Fruit fly (Drosophila melanogaster) whole organism, larva: Measurements from ENCODE around the gene Hr39.

Experiments used
- noc ChIP-seq: fragments of 200-800 bp; sonication (Bioruptor generic); optimal IDR thresholded peaks from 3 replicates; lab custom pipeline; 2019; ENCODE audit warnings: missing biosample characterization, mild to moderate bottlenecking, missing genetic modification characterization, moderate library complexity

The Hr39 gene

DNA sequence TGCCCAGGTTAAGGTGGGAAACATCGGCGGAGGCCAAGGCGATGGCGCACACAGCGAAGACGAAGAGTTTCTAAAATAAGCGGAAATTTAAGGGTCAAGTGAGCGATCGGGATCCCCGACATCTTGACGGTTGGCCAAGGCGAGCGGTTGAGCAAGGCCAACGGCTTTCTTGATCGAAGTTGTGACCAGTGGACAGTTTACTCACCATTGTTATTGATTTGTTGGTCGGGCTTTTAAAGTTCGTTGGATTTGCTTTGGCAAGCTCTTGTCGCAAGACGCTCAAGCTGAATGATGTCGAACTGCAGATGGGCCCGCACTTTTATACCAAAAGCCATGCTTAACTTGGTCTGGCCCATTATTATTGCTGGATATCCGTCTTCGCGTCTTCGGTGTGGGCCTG is 3.6 kb upstream of the Hr39 start:
- no peak for TF ChIP-seq noc (tag; lab: Kevin White, UChicago)

DNA sequence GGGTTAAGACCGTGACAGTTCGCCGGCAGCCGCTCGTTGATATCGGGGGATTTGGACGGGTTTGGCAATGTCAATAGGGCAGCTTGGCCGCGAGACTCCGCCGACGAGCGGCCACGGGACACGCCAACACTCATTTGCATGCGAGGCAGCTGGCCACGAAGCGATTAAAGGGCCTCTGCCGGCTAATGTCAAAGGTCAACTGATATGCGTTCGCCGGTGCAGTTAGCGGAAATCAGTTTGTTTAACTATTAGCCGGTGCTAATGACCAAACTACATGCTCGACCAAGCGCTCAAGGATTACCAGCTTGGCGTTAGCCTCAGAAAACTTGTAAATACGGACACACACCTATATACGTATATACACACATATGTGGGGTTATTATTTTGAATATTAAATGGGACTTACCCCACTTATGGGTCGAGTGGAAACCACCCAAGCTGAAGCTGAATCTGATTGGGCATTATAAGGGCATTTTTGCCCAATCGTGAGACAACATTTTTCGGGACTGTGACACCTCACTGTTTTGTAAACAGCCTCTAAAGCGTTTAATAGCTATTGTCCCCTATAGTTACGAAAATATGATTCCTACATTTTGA is 2.6 kb upstream of the Hr39 start:
- TF ChIP-seq noc (tag; lab: Kevin White, UChicago) = no peak

DNA sequence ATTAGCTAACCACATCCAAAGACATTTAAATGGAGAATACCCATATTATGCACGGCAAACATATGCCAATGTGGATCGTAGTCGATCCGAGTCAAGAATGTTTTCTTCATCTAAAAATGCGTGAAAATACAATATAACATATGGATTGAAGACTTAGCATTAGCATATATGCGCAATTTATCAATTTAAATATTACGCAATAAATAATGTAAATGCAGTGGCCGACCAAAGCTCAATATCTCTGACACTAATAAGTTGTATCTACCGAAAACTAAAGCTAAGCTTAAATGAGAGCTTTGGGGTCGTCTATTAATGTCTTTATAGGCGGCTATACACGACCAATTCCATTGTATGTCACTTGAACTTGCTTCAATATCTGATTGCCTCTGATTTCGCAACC is 1.6 kb upstream of the Hr39 start:
- no peak for TF ChIP-seq noc (tag; lab: Kevin White, UChicago)

DNA sequence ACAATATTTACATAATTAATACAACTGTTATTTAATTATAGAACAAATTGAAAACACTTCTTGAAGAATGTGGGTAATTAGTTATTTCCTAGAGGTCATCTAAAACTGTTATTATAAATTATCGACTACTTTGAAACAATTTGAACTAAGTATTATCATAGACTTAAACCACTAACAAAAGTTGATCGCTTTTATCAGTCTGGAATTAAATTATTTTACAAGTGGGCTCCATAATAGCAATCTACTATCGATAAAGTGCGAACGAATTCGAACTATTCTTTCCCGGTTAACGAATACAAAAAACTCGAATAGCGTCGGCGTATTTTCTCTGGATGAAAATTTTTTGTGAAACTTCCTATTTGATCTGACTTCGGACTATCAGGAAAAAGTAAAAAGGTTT is 417 bp upstream of the Hr39 start, which contains the start of gene CG31626:
Gene CG31626 (minus strand): TSS at position 101 of the 400 bp plus-strand sequence.
- TF ChIP-seq noc (tag; lab: Kevin White, UChicago) = no peak

DNA sequence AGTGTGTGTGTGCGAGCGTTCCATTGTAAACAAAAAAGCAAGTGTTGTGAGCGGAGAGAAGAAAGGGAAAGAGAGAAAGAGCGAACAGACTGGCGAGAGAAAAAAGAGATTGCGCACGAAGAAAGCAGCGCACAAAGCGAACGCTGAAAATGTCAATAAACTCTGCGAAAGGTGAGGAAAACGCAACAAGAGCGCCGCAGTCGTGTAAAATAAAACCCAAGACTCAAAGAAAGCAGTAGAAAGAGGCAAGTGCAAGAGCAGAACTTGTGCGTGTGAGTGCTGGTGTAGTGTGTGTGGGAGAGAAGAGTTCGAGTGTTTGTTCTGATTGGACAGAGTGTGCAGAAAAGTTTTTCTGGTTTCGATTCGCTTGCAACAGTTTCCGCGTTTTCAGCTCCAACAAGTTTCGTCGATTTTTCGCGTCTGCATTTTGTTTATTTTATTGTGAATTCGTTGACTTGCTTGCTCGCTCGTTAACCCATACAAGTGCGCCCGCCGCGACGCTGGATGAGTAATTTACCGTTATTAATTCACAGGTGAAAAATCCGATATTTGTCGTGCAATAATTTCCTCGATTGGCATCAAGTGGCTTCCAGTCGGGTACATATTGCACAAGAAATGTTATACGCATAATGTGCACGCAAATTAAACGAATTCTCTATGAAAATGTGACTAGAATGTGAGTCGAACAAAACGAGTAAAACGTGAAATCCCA is 854 bp downstream of the Hr39 start:
- no peak for TF ChIP-seq noc (tag; lab: Kevin White, UChicago)

DNA sequence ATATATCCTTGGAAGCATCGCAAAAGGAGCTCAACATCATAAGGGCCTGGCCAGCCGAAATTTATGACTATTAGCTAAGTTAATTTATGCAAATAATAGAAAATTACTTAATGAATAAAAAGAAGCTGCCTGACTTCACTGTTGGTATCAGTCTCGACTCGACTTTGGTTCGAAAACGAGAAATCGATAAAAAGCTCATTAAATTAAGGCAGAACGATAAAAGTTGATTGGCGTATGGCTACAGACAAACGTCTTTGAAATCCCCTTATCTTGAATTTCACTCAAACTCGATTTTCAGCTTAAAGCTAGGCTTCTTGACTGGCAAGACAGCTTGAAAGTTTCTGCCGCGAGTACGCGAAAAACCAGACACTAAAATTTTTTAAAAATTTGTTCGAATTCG is 5.3 kb downstream of the Hr39 start:
- no peak for TF ChIP-seq noc (tag; lab: Kevin White, UChicago)

DNA sequence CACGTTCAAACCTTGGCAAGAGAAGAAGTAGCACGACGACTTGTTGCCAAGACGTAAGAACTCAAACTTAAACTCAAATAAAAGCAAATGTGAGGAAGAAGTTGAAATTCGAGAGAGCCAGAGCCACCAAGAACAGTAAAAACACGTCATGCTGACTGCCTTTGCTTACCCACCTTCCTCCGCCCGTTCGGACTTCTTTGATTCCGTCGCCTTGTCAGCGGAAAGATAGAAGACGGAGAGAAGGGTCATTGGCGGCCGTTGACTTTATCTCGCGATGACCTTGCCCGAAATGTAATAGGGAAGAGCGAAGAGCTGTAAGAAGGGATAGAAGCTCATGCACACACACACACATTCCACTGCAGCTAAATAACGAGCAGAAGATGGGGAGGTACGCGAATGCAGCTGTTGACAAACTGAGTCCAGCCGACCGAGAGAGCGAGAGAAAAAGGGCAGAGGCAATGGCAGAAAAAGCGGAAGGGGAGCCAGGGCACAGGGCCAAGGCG is 7.0 kb downstream of the Hr39 start:
- TF ChIP-seq noc (tag; lab: Kevin White, UChicago) = no peak

DNA sequence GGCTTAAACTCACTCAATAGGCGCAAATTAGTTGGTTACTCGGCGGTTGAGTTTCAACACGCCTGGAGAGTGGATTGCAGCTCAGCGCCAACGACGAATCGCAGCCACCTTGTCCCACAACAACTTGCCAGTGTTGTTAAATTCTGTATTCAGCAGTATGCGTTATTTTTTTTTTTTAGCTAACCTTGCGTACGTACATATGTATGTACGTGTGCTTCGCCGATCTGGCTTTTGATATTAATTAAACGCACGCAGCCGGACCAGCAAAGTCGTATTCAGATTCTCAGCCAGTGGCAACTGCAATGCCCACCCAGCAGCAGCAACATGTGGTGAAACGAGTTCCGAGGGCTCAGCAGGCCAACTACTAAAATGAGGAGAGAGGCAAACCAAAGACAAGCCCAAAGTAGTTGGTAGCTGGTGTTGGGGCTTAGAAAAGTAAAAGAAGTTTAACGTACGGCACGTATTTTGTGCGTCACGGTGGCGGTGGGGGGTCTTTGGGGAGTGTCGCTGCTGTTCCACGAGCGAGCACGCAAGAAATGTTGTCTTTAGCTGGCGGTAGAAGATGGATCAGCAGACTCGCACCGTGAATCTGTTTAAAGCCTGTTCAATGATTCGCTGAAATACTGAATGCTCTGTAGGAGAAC is 8.2 kb downstream of the Hr39 start:
- no peak for TF ChIP-seq noc (tag; lab: Kevin White, UChicago)

DNA sequence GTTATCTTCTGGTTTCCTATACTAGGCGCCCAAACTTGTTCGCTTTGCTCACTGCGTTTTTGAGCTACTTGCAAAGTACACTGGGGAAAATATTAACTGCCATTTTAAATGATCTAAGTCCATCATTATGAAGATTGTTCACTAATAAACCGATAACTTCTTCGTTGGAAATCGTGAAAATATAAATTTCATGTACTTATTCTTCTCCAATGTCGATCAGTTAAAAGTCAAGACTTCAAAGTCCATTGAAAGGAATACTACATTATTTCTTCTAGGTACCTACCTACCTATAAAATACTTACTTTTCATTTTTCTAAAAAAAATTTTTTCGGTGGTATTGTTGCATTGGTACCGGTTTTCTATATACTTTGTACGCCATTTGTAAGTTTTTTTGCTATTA is 9.6 kb downstream of the Hr39 start:
- TF ChIP-seq noc (tag; lab: Kevin White, UChicago) = no peak

DNA sequence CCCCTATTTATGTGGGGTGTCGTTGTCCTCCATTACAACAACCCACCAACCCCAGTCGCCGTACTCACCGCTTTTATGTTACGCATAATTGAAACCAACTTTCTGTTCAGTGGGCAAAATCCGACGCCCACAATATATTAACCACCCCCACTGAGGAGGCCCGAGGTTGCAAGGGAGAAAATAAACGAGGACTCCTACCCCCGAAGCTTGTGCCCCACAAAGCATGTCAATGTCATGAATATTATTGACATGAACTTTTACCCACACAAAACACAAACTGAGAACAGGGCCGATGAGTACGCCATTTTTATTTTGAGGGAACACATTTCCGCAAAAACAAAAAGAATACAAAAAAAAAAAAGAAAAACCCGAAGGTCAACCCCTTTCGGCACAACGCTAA is 10.9 kb downstream of the Hr39 start:
- no peak for TF ChIP-seq noc (tag; lab: Kevin White, UChicago)

DNA sequence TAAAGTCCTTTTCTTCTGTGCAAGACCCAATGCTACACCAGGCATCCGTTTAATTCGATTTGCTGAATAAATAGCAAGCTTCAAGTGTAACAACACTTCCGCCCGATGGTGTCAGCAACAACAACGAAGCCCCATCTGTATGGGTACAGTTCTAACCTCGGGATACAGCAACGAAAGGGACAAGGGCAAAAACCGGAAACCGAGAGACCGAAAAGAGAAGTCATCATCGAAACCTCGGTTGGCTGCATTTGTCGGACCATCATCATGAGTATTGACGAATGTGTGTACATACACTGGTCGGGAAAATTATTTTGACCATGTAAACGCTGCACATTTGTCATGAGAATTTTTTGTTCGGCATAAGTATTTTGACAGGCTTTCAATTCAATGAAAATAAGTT is 11.8 kb downstream of the Hr39 start:
- no peak for TF ChIP-seq noc (tag; lab: Kevin White, UChicago)

DNA sequence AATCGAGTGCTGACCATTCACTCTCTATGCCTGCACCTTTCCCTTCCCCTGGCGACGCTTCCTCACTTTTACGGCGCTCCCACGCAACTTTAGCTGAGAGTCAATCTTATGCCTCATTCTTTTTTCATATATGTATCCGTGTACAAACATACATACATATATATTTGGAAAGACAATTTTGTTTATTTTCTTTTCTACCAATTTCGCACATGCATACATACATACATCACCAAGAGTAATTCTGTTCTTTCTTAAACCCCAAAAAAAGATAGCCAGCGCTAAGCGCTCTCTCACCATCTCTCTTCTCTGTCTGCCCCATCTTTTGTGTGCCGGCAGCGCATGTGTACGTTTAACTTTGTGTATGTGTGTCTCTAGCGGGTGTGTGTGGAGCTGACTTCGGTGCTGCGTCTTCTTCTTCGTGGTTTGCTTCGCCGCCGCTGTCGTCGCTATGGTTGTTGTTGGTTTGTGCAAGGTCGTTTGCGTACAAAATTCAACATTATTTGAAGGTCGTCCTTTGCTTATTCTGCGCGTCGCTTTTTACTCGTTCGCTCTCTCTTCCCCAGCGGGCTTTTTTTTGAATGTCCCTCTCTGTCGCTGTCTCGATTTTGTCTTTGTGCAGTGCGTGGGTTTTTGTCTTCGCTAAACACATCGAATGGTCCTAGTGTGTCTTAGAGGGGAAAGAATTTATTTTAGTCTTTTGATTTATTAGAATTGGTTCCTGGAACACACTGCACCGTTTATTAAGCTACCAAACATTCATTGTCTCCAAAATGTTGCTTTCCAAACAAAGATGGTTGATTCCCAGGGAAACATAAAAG is 13.7 kb downstream of the Hr39 start:
- TF ChIP-seq noc (tag; lab: Kevin White, UChicago) = peak; percentile 28

DNA sequence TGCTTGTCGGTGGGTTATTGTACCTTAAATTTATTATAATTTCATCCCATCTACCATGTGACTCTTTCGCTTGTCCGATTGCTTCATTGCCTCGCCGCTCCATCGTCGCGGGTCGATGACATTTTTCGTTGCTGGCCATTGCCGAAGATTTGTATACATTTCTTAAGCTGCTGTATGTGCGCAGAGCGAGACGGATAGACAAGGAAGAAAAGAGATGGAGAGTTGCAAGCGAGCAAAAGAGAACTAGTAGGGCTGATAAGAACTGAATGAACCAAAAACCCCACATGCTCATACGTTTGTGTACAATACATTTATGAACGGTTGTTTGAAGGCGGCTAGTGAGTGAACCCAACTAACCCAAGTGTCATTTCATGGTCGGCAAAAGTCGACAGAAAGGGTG is 14.7 kb downstream of the Hr39 start:
- TF ChIP-seq noc (tag; lab: Kevin White, UChicago) = no peak

DNA sequence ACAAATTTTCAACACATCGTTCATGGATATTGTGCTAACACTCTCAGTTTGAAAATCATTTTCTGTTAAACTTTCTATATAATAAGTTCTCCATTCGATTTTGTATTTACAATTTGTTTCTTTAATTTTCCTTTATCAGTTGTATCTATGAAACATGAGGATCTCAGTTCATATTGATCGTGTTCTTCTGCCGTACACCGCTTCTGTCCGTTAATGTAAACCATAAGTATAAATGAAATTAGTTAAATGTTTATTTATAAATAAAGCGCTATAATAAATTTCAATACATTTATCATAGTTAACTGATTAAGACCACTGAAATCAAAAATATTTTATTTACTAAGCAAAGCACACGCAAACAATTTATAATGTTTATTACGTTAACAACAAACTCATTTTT is 22.0 kb downstream of the Hr39 start:
- TF ChIP-seq noc (tag; lab: Kevin White, UChicago) = no peak

DNA sequence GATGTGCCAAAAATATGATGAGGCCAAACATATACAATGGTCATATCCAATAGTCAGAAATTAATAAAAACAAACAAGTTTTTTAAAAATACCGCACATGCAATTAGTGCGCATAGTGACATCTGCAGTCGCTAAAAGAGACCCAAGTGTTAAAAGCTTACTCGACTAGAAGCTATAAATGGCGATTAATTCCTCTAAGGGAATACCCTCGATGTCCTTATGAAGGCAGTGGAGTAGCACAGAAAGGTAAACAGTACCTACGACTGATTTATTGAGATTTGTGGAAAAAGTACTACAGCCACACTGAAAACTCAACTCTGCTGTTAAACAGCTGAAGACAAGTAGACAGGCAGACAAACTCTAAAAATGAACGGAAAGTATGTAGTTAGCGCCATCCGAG is 23.8 kb downstream of the Hr39 start:
- no peak for TF ChIP-seq noc (tag; lab: Kevin White, UChicago)

DNA sequence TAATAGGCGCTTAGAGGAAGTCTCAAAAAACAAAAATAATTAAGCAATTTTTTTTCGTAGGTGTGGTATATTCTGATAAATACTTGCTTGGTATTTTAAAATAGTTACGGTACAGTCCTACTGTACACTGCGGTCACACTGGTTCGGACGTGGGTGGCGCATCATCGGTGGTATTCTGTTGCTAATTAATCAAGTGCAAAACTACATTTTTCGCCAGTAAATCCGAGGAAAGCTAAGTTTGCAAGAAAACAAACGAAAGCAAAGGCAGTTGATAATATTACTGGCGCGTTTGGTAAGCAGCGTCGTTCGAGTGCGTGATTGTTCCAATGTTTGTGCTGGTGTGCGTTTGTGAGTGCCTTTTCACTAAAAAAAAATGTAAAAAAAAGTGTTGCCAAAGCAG is 25.8 kb downstream of the Hr39 start, which contains the start of gene CG8671:
Gene CG8671 (plus strand): TSS at position 125 of the 400 bp plus-strand sequence.
- TF ChIP-seq noc (tag; lab: Kevin White, UChicago) = no peak
